Fruit fly (Drosophila melanogaster): Measurements from ENCODE around the gene CG14445.

The CG14445 gene

dm6 chrX:6260900-6261299, 23.8 kb downstream of the CG14445 start, which contains the start of gene Josd (continued):
- TF ChIP-seq PHDP (tag; optimal IDR thresholded peaks at IDR 0.05), result no peak
- no peak for TF ChIP-seq Ptx1 (GFP tag; IDR thresholded peaks at IDR 0.05)
- TF ChIP-seq Meics (GFP tag; optimal IDR thresholded peaks at IDR 0.05), result no peak
- peak; percentile 71 for TF ChIP-seq MBD-R2 (GFP tag; IDR thresholded peaks at IDR 0.05)
- no peak for TF ChIP-seq CG2199 (GFP tag; IDR thresholded peaks at IDR 0.05)
- TF ChIP-seq CG4360 (GFP tag; IDR thresholded peaks at IDR 0.05), result no peak
- TF ChIP-seq CG2712 (tag; optimal IDR thresholded peaks at IDR 0.05), result peak; percentile 2
- TF ChIP-seq Rx (GFP tag; IDR thresholded peaks at IDR 0.05), result no peak
- TF ChIP-seq sug (tag; optimal IDR thresholded peaks at IDR 0.05), result peak; percentile 11
- TF ChIP-seq CG12942 (GFP tag; optimal IDR thresholded peaks at IDR 0.05), result no peak
- no peak for TF ChIP-seq CG12155 (GFP tag; optimal IDR thresholded peaks at IDR 0.05)
- no peak for TF ChIP-seq onecut (GFP tag; IDR thresholded peaks at IDR 0.05)
- no peak for TF ChIP-seq ab (GFP tag; optimal IDR thresholded peaks at IDR 0.05)
- no peak for TF ChIP-seq Max (GFP tag; optimal IDR thresholded peaks at IDR 0.05)
- no peak for TF ChIP-seq Sox100B (GFP tag; optimal IDR thresholded peaks at IDR 0.05)
- TF ChIP-seq CG2202 (tag; optimal IDR thresholded peaks at IDR 0.05), result no peak
- no peak for TF ChIP-seq CG2875 (GFP tag; optimal IDR thresholded peaks at IDR 0.05)
- no peak for TF ChIP-seq sisA (GFP tag; IDR thresholded peaks at IDR 0.05)
- no peak for TF ChIP-seq CG8290 (GFP tag; optimal IDR thresholded peaks at IDR 0.05)
- peak in 1 of 2 experiments; percentile 41 for TF ChIP-seq CG8290 (tag; optimal IDR thresholded peaks at IDR 0.05)
- no peak for TF ChIP-seq Dip3 (GFP tag; optimal IDR thresholded peaks at IDR 0.05)
- TF ChIP-seq CG16813 (GFP tag; IDR thresholded peaks at IDR 0.05; ENCODE audit: partially characterized antibody), result peak; percentile 85
- no peak for TF ChIP-seq Dip2 (GFP tag; IDR thresholded peaks at IDR 0.05)
- no peak for TF ChIP-seq Hmx (GFP tag; optimal IDR thresholded peaks at IDR 0.05)
- peak; percentile 83 for TF ChIP-seq bbx (GFP tag; IDR thresholded peaks at IDR 0.05; ENCODE audit: partially characterized antibody)
- TF ChIP-seq cg (GFP tag; optimal IDR thresholded peaks at IDR 0.05), result no peak
- no peak for TF ChIP-seq emc (GFP tag; optimal IDR thresholded peaks at IDR 0.05)
- no peak for TF ChIP-seq CG4820 (GFP tag; optimal IDR thresholded peaks at IDR 0.05)
- TF ChIP-seq ap (GFP tag; IDR thresholded peaks at IDR 0.05), result no peak
- TF ChIP-seq CG17361 (GFP tag; IDR thresholded peaks at IDR 0.05), result no peak
- no peak for TF ChIP-seq CrebB (tag; optimal IDR thresholded peaks at IDR 0.05)
- TF ChIP-seq dmrt11E (tag; optimal IDR thresholded peaks at IDR 0.05), result no peak
- TF ChIP-seq CG17568 (GFP tag; optimal IDR thresholded peaks at IDR 0.05), result no peak
- no peak for TF ChIP-seq wdn (GFP tag; IDR thresholded peaks at IDR 0.05)
- no peak for TF ChIP-seq stc (GFP tag; IDR thresholded peaks at IDR 0.05)
- TF ChIP-seq Lpt (GFP tag; optimal IDR thresholded peaks at IDR 0.05), result no peak
- peak; percentile 50; the same call in 1 of the 2 replicates for TF ChIP-seq ato (GFP tag; IDR thresholded peaks at IDR 0.05; ENCODE audit: partially characterized antibody)
- TF ChIP-seq ase (GFP tag; IDR thresholded peaks at IDR 0.05), result no peak
- peak; percentile 93 for TF ChIP-seq CG15514 (GFP tag; optimal IDR thresholded peaks at IDR 0.05)
- no peak for TF ChIP-seq CG5180 (GFP tag; optimal IDR thresholded peaks at IDR 0.05)
- no peak for TF ChIP-seq CG1233 (GFP tag; optimal IDR thresholded peaks at IDR 0.05)
- no peak for TF ChIP-seq CG1529 (GFP tag; optimal IDR thresholded peaks at IDR 0.05)
- no peak for TF ChIP-seq Doc2 (GFP tag; IDR thresholded peaks at IDR 0.05)
- no peak for TF ChIP-seq CG9876 (GFP tag; optimal IDR thresholded peaks at IDR 0.05)
- no peak for TF ChIP-seq phol (tag; optimal IDR thresholded peaks at IDR 0.05)
- no peak for TF ChIP-seq Atf-2 (GFP tag; optimal IDR thresholded peaks at IDR 0.05)
- TF ChIP-seq CG4404 (GFP tag; IDR thresholded peaks at IDR 0.05), result no peak
- TF ChIP-seq Side (GFP tag; optimal IDR thresholded peaks at IDR 0.05), result no peak
- TF ChIP-seq CG9727 (GFP tag; optimal IDR thresholded peaks at IDR 0.05), result no peak
- no peak for TF ChIP-seq jigr1 (GFP tag; IDR thresholded peaks at IDR 0.05)
- no peak for TF ChIP-seq repo (GFP tag; optimal IDR thresholded peaks at IDR 0.05)
- TF ChIP-seq CG12104 (GFP tag; optimal IDR thresholded peaks at IDR 0.05), result no peak
- no peak for TF ChIP-seq corto (GFP tag; optimal IDR thresholded peaks at IDR 0.05)

Data from whole organism, embryonic.